Worm (Caenorhabditis elegans) whole organism, young adult: Measurements from ENCODE around the gene C48B4.7.

Experiments used
- C06A6.2 ChIP-seq: fragments of 200-800 bp; sonication (Bioruptor generic); conservative IDR thresholded peaks from 2 replicates; pipeline ENCODE4 v1.3.6; 2022; ENCODE audit warnings: missing genetic modification characterization, missing compliant biosample characterization
- Y56A3A.18 ChIP-seq: fragments of 200-800 bp; sonication (Bioruptor generic); IDR thresholded peaks from 2 replicates; pipeline ENCODE4 v1.3.6; 2022; ENCODE audit warnings: missing genetic modification reagents, missing genetic modification characterization, missing compliant biosample characterization
- ama-1 ChIP-seq, 3 experiments: fragments of 150-350 bp in 1 of 3; sonication (generic microtip) in 2 of 3; optimal IDR thresholded peaks; 2 replicates each; lab custom pipeline; 2014 to 2018; ENCODE audit warnings: missing biosample characterization in 2 of 3, missing genetic modification characterization in 2 of 3, missing genetic modification reagents in 2 of 3
- dpff-1 ChIP-seq: sonication (generic microtip); optimal IDR thresholded peaks from 2 replicates; lab custom pipeline; 2017; ENCODE audit warnings: mild to moderate bottlenecking, missing genetic modification characterization, missing compliant biosample characterization
- hrde-1 ChIP-seq: sonication (generic microtip); optimal IDR thresholded peaks from 2 replicates; lab custom pipeline; 2016; ENCODE audit warnings: missing genetic modification characterization, mild to moderate bottlenecking, missing compliant biosample characterization, moderate library complexity, missing genotype, missing genetic modification reagents, borderline replicate concordance
- nfya-1 ChIP-seq: sonication (generic microtip); optimal IDR thresholded peaks from 2 replicates; lab custom pipeline; 2017; ENCODE audit warnings: antibody characterized with exemption, missing compliant biosample characterization, missing genetic modification characterization, borderline replicate concordance; ENCODE audit not compliant: insufficient read depth
- nhr-120 ChIP-seq: fragments of 200-800 bp; sonication (Bioruptor generic); IDR thresholded peaks from 2 replicates; pipeline ENCODE4 v1.3.6; 2022; ENCODE audit warnings: missing genetic modification characterization, missing compliant biosample characterization
- snpc-4 ChIP-seq, 5 experiments: fragments of 150-350 bp in 1 of 5; sonication (generic microtip) in 4 of 5; optimal IDR thresholded peaks; 2 replicates each; lab custom pipeline; 2014 to 2018; ENCODE audit warnings: missing genetic modification characterization in 5 of 5, missing biosample characterization in 3 of 5, antibody characterized with exemption in 2 of 5, mild to moderate bottlenecking in 2 of 5, missing compliant biosample characterization in 2 of 5, missing genotype in 2 of 5, moderate library complexity in 2 of 5, missing genetic modification reagents in 1 of 5
- tlf-1 ChIP-seq: fragments of 200-800 bp; sonication (Bioruptor generic); optimal IDR thresholded peaks from 2 replicates; lab custom pipeline; 2018; ENCODE audit warnings: mild to moderate bottlenecking, missing genetic modification characterization, missing compliant biosample characterization
- ztf-25 ChIP-seq: fragments of 200-800 bp; sonication (Bioruptor generic); IDR thresholded peaks from 2 replicates; pipeline ENCODE4 v1.3.6; 2022; ENCODE audit warnings: missing genetic modification reagents, missing genetic modification characterization, missing compliant biosample characterization
- ztf-28 ChIP-seq: fragments of 200-800 bp; sonication (Bioruptor generic); IDR thresholded peaks from 2 replicates; pipeline ENCODE4 v1.3.6; 2022; ENCODE audit warnings: missing genetic modification reagents, missing genetic modification characterization, missing compliant biosample characterization

DNA sequence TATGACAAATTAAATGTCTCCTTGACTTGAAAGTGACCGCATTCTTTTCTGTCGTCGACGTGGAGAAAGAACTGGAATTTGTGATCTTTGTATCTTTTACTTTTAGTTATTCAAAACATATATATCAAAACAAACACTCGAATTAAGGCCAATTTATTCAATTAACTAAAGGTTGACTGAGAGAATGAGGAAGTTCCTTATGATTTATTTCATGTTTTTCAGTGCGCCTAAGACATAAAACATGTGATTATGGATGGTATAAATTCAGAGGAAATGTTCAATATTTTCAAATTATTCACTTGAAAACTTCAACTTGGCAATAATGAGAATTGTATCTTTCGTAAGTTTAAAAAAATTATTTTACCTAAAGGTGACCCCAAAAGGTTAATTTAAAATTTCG lies 45.7 kb downstream of the C48B4.7 start, which contains the start of gene F55H2.8:
- TF ChIP-seq snpc-4 (GFP tag; optimal IDR thresholded peaks at IDR 0.05; lab: Kevin White, UChicago) (no peak), snpc-4 (tag; optimal IDR thresholded peaks at IDR 0.05; lab: Kevin White, UChicago) (no peak), nfya-1 (tag; lab: Kevin White, UChicago) (no peak), Y56A3A.18 (no peak), ama-1 (optimal IDR thresholded peaks at IDR 0.05; lab: Kevin White, UChicago) (no peak), ama-1 (GFP tag; optimal IDR thresholded peaks at IDR 0.05; lab: Kevin White, UChicago) (no peak), ztf-28 (GFP tag; lab: Robert Waterston, UW) (no peak), nhr-120 (no peak), ztf-25 (GFP tag; lab: Robert Waterston, UW) (no peak), C06A6.2 (GFP tag; lab: Robert Waterston, UW) (no peak), tlf-1 (GFP tag; lab: Kevin White, UChicago) (no peak), dpff-1 (tag; lab: Kevin White, UChicago) (no peak), hrde-1 (tag; lab: Kevin White, UChicago) (no peak)
